Worm (Caenorhabditis elegans) whole organism, mixed stage, embryonic: ENCODE data around the gene cnc-9.

Experiments used
- M03D4.4 ChIP-seq: sonication (generic microtip); optimal IDR thresholded peaks from 2 replicates; lab custom pipeline; 2017; ENCODE audit warnings: mild to moderate bottlenecking, missing genetic modification characterization, missing compliant biosample characterization
- bed-3 ChIP-seq: fragments of 200-800 bp; sonication (Bioruptor generic); optimal IDR thresholded peaks from 3 replicates; lab custom pipeline; 2018; ENCODE audit warnings: mild to moderate bottlenecking, missing genetic modification characterization, moderate library complexity, missing compliant biosample characterization
- blmp-1 ChIP-seq: fragments of 150-350 bp; optimal IDR thresholded peaks from 2 replicates; lab custom pipeline; 2014; ENCODE audit warnings: missing biosample characterization, missing genetic modification characterization
- ceh-43 ChIP-seq: fragments of 200-800 bp; sonication (Bioruptor generic); optimal IDR thresholded peaks from 2 replicates; lab custom pipeline; 2018; ENCODE audit warnings: mild to moderate bottlenecking, missing genetic modification characterization, moderate library complexity, missing compliant biosample characterization
- ceh-83 ChIP-seq: fragments of 200-800 bp; sonication (Bioruptor generic); optimal IDR thresholded peaks from 2 replicates; lab custom pipeline; 2018; ENCODE audit warnings: mild to moderate bottlenecking, missing genetic modification characterization, missing compliant biosample characterization
- ces-1 ChIP-seq: fragments of 150-350 bp; optimal IDR thresholded peaks from 2 replicates; lab custom pipeline; 2014; ENCODE audit warnings: missing biosample characterization, missing genetic modification reagents, missing genetic modification characterization
- cnd-1 ChIP-seq: fragments of 200-800 bp; sonication (Bioruptor generic); optimal IDR thresholded peaks from 2 replicates; lab custom pipeline; 2018; ENCODE audit warnings: mild to moderate bottlenecking, missing genetic modification characterization, missing compliant biosample characterization
- elt-1 ChIP-seq: sonication (generic microtip); optimal IDR thresholded peaks from 2 replicates; lab custom pipeline; 2017; ENCODE audit warnings: missing genetic modification characterization, mild to moderate bottlenecking, missing compliant biosample characterization, antibody characterized with exemption, moderate library complexity, borderline replicate concordance; ENCODE audit not compliant: insufficient read depth
- elt-3 ChIP-seq: fragments of 150-350 bp; optimal IDR thresholded peaks from 2 replicates; lab custom pipeline; 2014; ENCODE audit warnings: missing biosample characterization, missing genetic modification characterization
- ham-2 ChIP-seq: fragments of 200-800 bp; sonication (Bioruptor generic); optimal IDR thresholded peaks from 2 replicates; lab custom pipeline; 2018; ENCODE audit warnings: mild to moderate bottlenecking, missing genetic modification characterization, missing compliant biosample characterization
- lin-13 ChIP-seq: fragments of 150-350 bp; optimal IDR thresholded peaks from 2 replicates; lab custom pipeline; 2014; ENCODE audit warnings: missing biosample characterization, missing genetic modification characterization
- lin-32 ChIP-seq: fragments of 200-800 bp; sonication (Bioruptor generic); optimal IDR thresholded peaks from 2 replicates; lab custom pipeline; 2018; ENCODE audit warnings: mild to moderate bottlenecking, missing genetic modification characterization, missing compliant biosample characterization
- lsy-2 ChIP-seq: fragments of 150-350 bp; optimal IDR thresholded peaks from 2 replicates; lab custom pipeline; 2014; ENCODE audit warnings: missing biosample characterization, missing genetic modification characterization
- mab-5 ChIP-seq: fragments of 150-350 bp; optimal IDR thresholded peaks from 2 replicates; lab custom pipeline; 2014; ENCODE audit warnings: missing biosample characterization, missing genetic modification characterization
- mls-2 ChIP-seq: sonication (generic microtip); optimal IDR thresholded peaks from 2 replicates; lab custom pipeline; 2016; ENCODE audit warnings: mild to moderate bottlenecking, missing genetic modification characterization, moderate library complexity, missing compliant biosample characterization
- nhr-12 ChIP-seq: fragments of 150-350 bp; optimal IDR thresholded peaks from 2 replicates; lab custom pipeline; 2014; ENCODE audit warnings: missing biosample characterization, missing genetic modification characterization
- nhr-2 ChIP-seq: fragments of 150-350 bp; optimal IDR thresholded peaks from 2 replicates; lab custom pipeline; 2014; ENCODE audit warnings: missing biosample characterization, missing genetic modification characterization
- nhr-237 ChIP-seq: fragments of 150-350 bp; optimal IDR thresholded peaks from 2 replicates; lab custom pipeline; 2014; ENCODE audit warnings: missing biosample characterization, missing genetic modification characterization
- nhr-28 ChIP-seq: fragments of 150-350 bp; optimal IDR thresholded peaks from 2 replicates; lab custom pipeline; 2014; ENCODE audit warnings: missing biosample characterization, missing genetic modification characterization
- nhr-76 ChIP-seq: sonication (generic microtip); optimal IDR thresholded peaks from 2 replicates; lab custom pipeline; 2017; ENCODE audit warnings: missing biosample characterization, missing genetic modification characterization
- pha-4 ChIP-seq: fragments of 150-350 bp; optimal IDR thresholded peaks from 2 replicates; lab custom pipeline; 2018; ENCODE audit warnings: missing biosample characterization, missing genetic modification reagents, missing genetic modification characterization
- snpc-4 ChIP-seq: fragments of 150-350 bp; optimal IDR thresholded peaks from 2 replicates; lab custom pipeline; 2014; ENCODE audit warnings: missing biosample characterization, missing genetic modification characterization
- sptf-1 ChIP-seq: sonication (generic microtip); optimal IDR thresholded peaks from 2 replicates; lab custom pipeline; 2017; ENCODE audit warnings: mild to moderate bottlenecking, missing genetic modification characterization, moderate library complexity, missing compliant biosample characterization
- tbx-8 ChIP-seq: fragments of 200-800 bp; sonication (Bioruptor generic); optimal IDR thresholded peaks from 2 replicates; lab custom pipeline; 2018; ENCODE audit warnings: mild to moderate bottlenecking, missing genetic modification characterization, moderate library complexity, missing compliant biosample characterization
- unc-120 ChIP-seq: sonication (generic microtip); optimal IDR thresholded peaks from 2 replicates; lab custom pipeline; 2017; ENCODE audit warnings: missing genetic modification characterization, missing compliant biosample characterization; ENCODE audit not compliant: poor library complexity, severe bottlenecking
- unc-39 ChIP-seq: fragments of 150-350 bp; optimal IDR thresholded peaks from 2 replicates; lab custom pipeline; 2014; ENCODE audit warnings: missing biosample characterization, missing genetic modification characterization
- unc-62 ChIP-seq: fragments of 150-350 bp; optimal IDR thresholded peaks from 2 replicates; lab custom pipeline; 2014; ENCODE audit warnings: missing biosample characterization, missing genetic modification reagents, missing genetic modification characterization
- zip-8 ChIP-seq: fragments of 150-350 bp; optimal IDR thresholded peaks from 2 replicates; lab custom pipeline; 2014; ENCODE audit warnings: missing biosample characterization, missing genetic modification characterization
- ztf-11 ChIP-seq: fragments of 150-350 bp; optimal IDR thresholded peaks from 2 replicates; lab custom pipeline; 2014; ENCODE audit warnings: missing biosample characterization, missing genetic modification characterization

The cnc-9 gene

ce11 chrV:7403501-7403900, 3.5 kb upstream of the cnc-9 start:
- TF ChIP-seq elt-3 (tag; lab: Kevin White, UChicago) (no peak), unc-62 (no peak)
- TF ChIP-seq, all 35 proteins: peak for 0

DNA sequence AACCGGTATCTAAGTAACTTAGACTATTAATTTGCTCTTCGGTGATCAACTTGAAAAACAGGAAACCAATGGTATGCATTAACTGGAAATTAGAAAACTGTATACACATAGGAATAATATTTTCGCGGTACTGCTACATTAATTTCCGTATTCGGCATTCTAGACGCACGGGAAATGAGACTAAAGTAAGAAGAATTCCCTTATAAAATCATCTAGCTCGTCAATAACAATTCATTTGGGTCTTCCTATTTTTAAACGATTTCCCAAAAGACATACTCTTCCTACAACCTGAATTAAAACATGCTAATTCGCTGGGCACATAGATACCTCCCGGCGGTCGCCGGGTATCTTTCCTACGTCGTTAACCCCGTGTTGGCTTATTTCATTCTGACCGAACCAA, 2.4 kb upstream of the cnc-9 start, which contains the start of gene srj-13:
Gene srj-13, plus strand, starts transcription at position 301 of the 400 bp plus-strand sequence.
- no peak for TF ChIP-seq M03D4.4
- TF ChIP-seq pha-4 (tag; lab: Kevin White, UChicago) = no peak
- TF ChIP-seq nhr-76 (tag; lab: Kevin White, UChicago) = no peak
- TF ChIP-seq, all 35 proteins: peak for 0

ce11 chrV:7400588-7400987, 593 bp upstream of the cnc-9 start, which contains the start of gene srx-60:
srx-60 (plus strand) TSS chrV:7400888.
- TF ChIP-seq unc-62 = no peak
- TF ChIP-seq M03D4.4 = no peak
- TF ChIP-seq ham-2 = no peak
- no peak for TF ChIP-seq ceh-43 (GFP tag; lab: Kevin White, UChicago)
- TF ChIP-seq sptf-1 (tag; lab: Kevin White, UChicago) = no peak
- no peak for TF ChIP-seq lin-32
- no peak for TF ChIP-seq nhr-237
- TF ChIP-seq elt-1 (tag; lab: Kevin White, UChicago) = no peak
- no peak for TF ChIP-seq ztf-11 (tag; lab: Kevin White, UChicago)
- no peak for TF ChIP-seq blmp-1 (tag; lab: Kevin White, UChicago)
- TF ChIP-seq nhr-12 = no peak
- TF ChIP-seq pha-4 (tag; lab: Kevin White, UChicago) = no peak
- TF ChIP-seq nhr-28 (tag; lab: Kevin White, UChicago) = no peak
- no peak for TF ChIP-seq elt-3 (tag; lab: Kevin White, UChicago)

DNA sequence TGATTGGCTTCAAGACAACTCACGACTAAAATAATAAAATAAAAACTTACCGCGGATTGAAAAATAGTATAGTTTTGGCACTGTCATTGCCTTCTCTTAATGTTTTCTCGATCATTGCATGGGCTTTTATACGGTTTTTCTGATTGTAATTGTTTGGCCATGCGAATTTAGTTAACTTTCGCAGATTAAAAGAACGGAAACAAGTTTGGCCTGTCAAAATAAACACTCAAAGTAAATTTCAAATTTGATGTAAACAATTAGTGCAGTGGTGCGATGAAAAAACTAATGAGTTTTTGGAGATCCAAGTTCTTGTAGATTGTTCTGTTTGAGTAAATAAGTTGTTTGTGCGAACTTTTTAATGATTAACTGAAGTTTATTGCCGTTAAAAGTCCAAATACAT, 793 bp downstream of the cnc-9 start, which contains the start of gene gst-41:
Gene gst-41, minus strand, starts transcription at position 101 of the 400 bp plus-strand sequence.
- TF ChIP-seq bed-3 (GFP tag; lab: Kevin White, UChicago) (no peak), tbx-8 (GFP tag; lab: Kevin White, UChicago) (no peak), lsy-2 (tag; lab: Kevin White, UChicago) (no peak)
- TF ChIP-seq, all 35 proteins: peak for 0

DNA sequence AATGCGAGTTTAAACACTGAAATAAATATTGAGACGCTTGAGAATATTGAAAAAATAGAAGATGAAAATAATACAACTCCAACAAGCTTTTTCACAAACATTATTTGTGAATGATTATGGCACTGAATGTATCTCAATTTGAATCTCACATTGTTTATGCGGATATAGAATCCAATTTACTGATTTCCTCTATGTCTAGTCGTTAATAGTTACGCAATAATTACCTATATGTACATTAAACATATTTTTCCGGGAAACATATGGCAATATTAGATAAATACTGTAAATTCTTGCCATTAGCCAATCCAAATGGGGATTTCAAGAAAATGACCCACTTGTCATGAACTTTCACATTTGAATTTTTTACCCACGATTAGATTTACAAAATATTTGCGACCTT, 4.6 kb downstream of the cnc-9 start, which contains the start of gene srx-9:
Gene srx-9, minus strand, starts transcription at position 101 of the 400 bp plus-strand sequence.
- TF ChIP-seq sptf-1 (tag; lab: Kevin White, UChicago) (no peak), elt-1 (tag; lab: Kevin White, UChicago) (no peak), zip-8 (tag; lab: Kevin White, UChicago) (peak; percentile 33)

DNA sequence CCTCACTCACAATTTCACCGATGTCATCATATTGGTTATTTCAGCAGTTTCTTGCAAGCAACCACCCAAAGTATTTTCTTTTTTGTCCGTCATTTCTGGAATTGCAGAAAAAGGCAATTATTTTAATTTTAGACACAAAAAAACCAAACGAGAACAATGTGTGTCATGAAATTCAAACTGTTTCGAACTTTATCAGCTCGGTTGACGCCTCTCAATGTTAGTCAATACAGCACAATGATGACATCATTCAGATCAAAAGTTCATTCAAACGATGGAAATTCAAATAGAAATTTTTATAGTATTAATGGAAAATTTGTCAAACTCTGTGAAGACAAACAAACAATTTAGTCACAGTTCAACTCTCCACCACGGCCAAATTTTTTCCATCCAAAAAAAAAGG, 8.1 kb downstream of the cnc-9 start, which contains the start of gene fbxa-105:
Gene fbxa-105, minus strand, starts transcription at position 97 of the 400 bp plus-strand sequence.
- TF ChIP-seq mab-5 (tag; lab: Kevin White, UChicago) = no peak
- no peak for TF ChIP-seq snpc-4
- no peak for TF ChIP-seq lin-32
- TF ChIP-seq ceh-83 (GFP tag; lab: Kevin White, UChicago) = no peak
- TF ChIP-seq bed-3 (GFP tag; lab: Kevin White, UChicago) = no peak

DNA sequence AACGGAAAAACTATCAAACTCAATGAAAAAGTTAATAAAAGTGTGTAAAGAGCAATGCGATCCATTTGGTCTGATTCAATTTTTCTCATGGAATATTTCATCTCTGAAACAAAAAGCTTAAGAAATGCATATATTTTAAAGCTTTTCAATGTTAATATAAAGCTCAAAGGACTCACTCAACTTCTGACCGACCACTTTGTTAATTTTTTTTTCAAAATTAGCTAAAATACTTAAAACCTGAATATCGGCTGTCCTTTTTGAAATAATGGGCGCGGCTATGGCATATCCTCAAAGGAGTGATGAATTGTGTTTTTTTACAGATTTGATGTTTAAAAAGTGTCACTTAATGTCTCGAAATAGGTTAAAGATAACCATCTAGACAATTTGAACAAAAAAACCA, 10.2 kb downstream of the cnc-9 start, which contains the start of gene C02H6.1:
Gene C02H6.1, minus strand, starts transcription at position 101 of the 400 bp plus-strand sequence.
- no peak for TF ChIP-seq ces-1
- TF ChIP-seq nhr-28 (tag; lab: Kevin White, UChicago) = no peak
- no peak for TF ChIP-seq ceh-83 (GFP tag; lab: Kevin White, UChicago)
- no peak for TF ChIP-seq bed-3 (GFP tag; lab: Kevin White, UChicago)
- TF ChIP-seq tbx-8 (GFP tag; lab: Kevin White, UChicago) = no peak
- TF ChIP-seq unc-120 = no peak
- no peak for TF ChIP-seq cnd-1 (tag; lab: Kevin White, UChicago)
- no peak for TF ChIP-seq M03D4.4
- TF ChIP-seq mls-2 (tag; lab: Kevin White, UChicago) = no peak
- TF ChIP-seq mab-5 (tag; lab: Kevin White, UChicago) = no peak
- TF ChIP-seq unc-39 (tag; lab: Kevin White, UChicago) = no peak
- TF ChIP-seq nhr-2 (tag; lab: Kevin White, UChicago) = no peak
- TF ChIP-seq nhr-76 (tag; lab: Kevin White, UChicago) = no peak
- TF ChIP-seq blmp-1 (tag; lab: Kevin White, UChicago) = no peak
- TF ChIP-seq lin-13 (tag; lab: Kevin White, UChicago) = no peak
